Fruit fly (Drosophila melanogaster) Kc167 (cell line): Measurements from ENCODE around the gene RpL34a.

Experiments used
- insv ChIP-seq: fragments of >200 bp; optimal IDR thresholded peaks from 3 replicates; lab custom pipeline; 2018; ENCODE audit warnings: missing external identifiers
- psq ChIP-seq: fragments of >200 bp; optimal IDR thresholded peaks from 2 replicates; lab custom pipeline; 2017; ENCODE audit warnings: missing external identifiers

- TF ChIP-seq insv (lab: Kevin White, UChicago) = no peak
- TF ChIP-seq psq (lab: Kevin White, UChicago) = no peak
These were observed 9.1 kb upstream of the RpL34a start for dm6 chr3R:26068135-26068534.
